Worm (Caenorhabditis elegans) whole organism, young adult: ENCODE measurements around the gene wah-1.

Source experiments
- B0019.2 ChIP-seq: fragments of 200-800 bp; sonication (Bioruptor generic); conservative IDR thresholded peaks from 2 replicates; pipeline ENCODE4 v1.3.6; 2022; ENCODE audit warnings: missing genetic modification reagents, missing genetic modification characterization, missing compliant biosample characterization
- B0035.1 ChIP-seq: sonication (generic microtip); optimal IDR thresholded peaks from 2 replicates; lab custom pipeline; 2016; ENCODE audit warnings: missing genetic modification characterization, mild to moderate bottlenecking, missing compliant biosample characterization, missing genotype, missing genetic modification reagents
- F33H1.4 ChIP-seq: fragments of 200-800 bp; sonication (Bioruptor generic); IDR thresholded peaks from 2 replicates; pipeline ENCODE4 v1.3.6; 2022; ENCODE audit warnings: missing genetic modification reagents, missing genetic modification characterization, missing compliant biosample characterization
- F55B11.4 ChIP-seq: sonication (generic microtip); optimal IDR thresholded peaks from 2 replicates; lab custom pipeline; 2016; ENCODE audit warnings: missing compliant biosample characterization, missing genetic modification characterization, borderline replicate concordance; ENCODE audit not compliant: insufficient read depth
- K12H6.12 ChIP-seq: fragments of 200-800 bp; sonication (Bioruptor generic); optimal IDR thresholded peaks from 2 replicates; lab custom pipeline; 2018; ENCODE audit warnings: mild to moderate bottlenecking, missing genetic modification characterization, missing compliant biosample characterization
- Y67H2A.10 ChIP-seq: fragments of 200-800 bp; sonication (Bioruptor generic); conservative IDR thresholded peaks from 2 replicates; pipeline ENCODE4 v1.3.6; 2022; ENCODE audit warnings: missing genetic modification reagents, missing genetic modification characterization, missing compliant biosample characterization
- attf-5 ChIP-seq: fragments of 200-800 bp; sonication (Bioruptor generic); optimal IDR thresholded peaks from 2 replicates; lab custom pipeline; 2018; ENCODE audit warnings: mild to moderate bottlenecking, missing genetic modification characterization, missing compliant biosample characterization
- cebp-1 ChIP-seq, 2 experiments: fragments of 200-800 bp in 1 of 2; sonication (Bioruptor generic) in 1 of 2; sonication (generic microtip) in 1 of 2; IDR thresholded peaks in 1 of 2; optimal IDR thresholded peaks in 1 of 2; 2 replicates each; pipeline versions ENCODE4 v1.3.6 to Lab custom; 2017 to 2022; ENCODE audit warnings: missing compliant biosample characterization in 2 of 2, missing genetic modification characterization in 2 of 2, mild to moderate bottlenecking in 1 of 2, missing genetic modification reagents in 1 of 2, moderate library complexity in 1 of 2
- ceh-40 ChIP-seq: fragments of 200-800 bp; sonication (Bioruptor generic); IDR thresholded peaks from 2 replicates; pipeline ENCODE4 v1.3.6; 2022; ENCODE audit warnings: missing genetic modification characterization, missing compliant biosample characterization
- ceh-79 ChIP-seq: sonication (generic microtip); optimal IDR thresholded peaks from 2 replicates; lab custom pipeline; 2017; ENCODE audit warnings: mild to moderate bottlenecking, missing genetic modification characterization, missing compliant biosample characterization
- ceh-91 ChIP-seq: fragments of 200-800 bp; sonication (Bioruptor generic); IDR thresholded peaks from 2 replicates; pipeline ENCODE4 v1.3.6; 2022; ENCODE audit warnings: missing genetic modification reagents, missing genetic modification characterization, missing compliant biosample characterization
- chd-7 ChIP-seq: sonication (generic microtip); optimal IDR thresholded peaks from 2 replicates; lab custom pipeline; 2016; ENCODE audit warnings: mild to moderate bottlenecking, missing genetic modification characterization, moderate library complexity, missing compliant biosample characterization
- dox-1 ChIP-seq: fragments of 200-800 bp; sonication (Bioruptor generic); IDR thresholded peaks from 2 replicates; pipeline ENCODE4 v1.3.6; 2022; ENCODE audit warnings: missing genetic modification reagents, missing genetic modification characterization, missing compliant biosample characterization
- dpl-1 ChIP-seq: fragments of 150-350 bp; optimal IDR thresholded peaks from 2 replicates; lab custom pipeline; 2014; ENCODE audit warnings: missing biosample characterization, missing genetic modification reagents, missing genetic modification characterization
- efl-1 ChIP-seq: fragments of 150-350 bp; optimal IDR thresholded peaks from 2 replicates; lab custom pipeline; 2014; ENCODE audit warnings: missing biosample characterization, missing genetic modification reagents, missing genetic modification characterization
- lin-26 ChIP-seq: fragments of 200-800 bp; sonication (Bioruptor generic); IDR thresholded peaks from 2 replicates; pipeline ENCODE4 v1.3.6; 2022; ENCODE audit warnings: missing genetic modification reagents, missing genetic modification characterization, missing compliant biosample characterization
- lir-1 ChIP-seq: fragments of 200-800 bp; sonication (Bioruptor generic); conservative IDR thresholded peaks from 2 replicates; pipeline ENCODE4 v1.3.6; 2022; ENCODE audit warnings: missing genetic modification reagents, missing genetic modification characterization, missing compliant biosample characterization
- lsl-1 ChIP-seq: fragments of 200-800 bp; sonication (Bioruptor generic); optimal IDR thresholded peaks from 2 replicates; lab custom pipeline; 2018; ENCODE audit warnings: mild to moderate bottlenecking, missing genetic modification characterization, moderate library complexity, missing compliant biosample characterization
- madf-3 ChIP-seq: fragments of 200-800 bp; sonication (Bioruptor generic); IDR thresholded peaks from 2 replicates; pipeline ENCODE4 v1.3.6; 2022; ENCODE audit warnings: missing genetic modification reagents, missing genetic modification characterization, missing compliant biosample characterization
- mcd-1 ChIP-seq: fragments of 200-800 bp; sonication (Bioruptor generic); IDR thresholded peaks from 2 replicates; pipeline ENCODE4 v1.3.6; 2022; ENCODE audit warnings: missing genetic modification reagents, missing genetic modification characterization, missing compliant biosample characterization
- nfyb-1 ChIP-seq: fragments of 200-800 bp; sonication (Bioruptor generic); IDR thresholded peaks from 2 replicates; pipeline ENCODE4 v1.3.6; 2022; ENCODE audit warnings: missing genetic modification reagents, missing genetic modification characterization, missing compliant biosample characterization
- nhr-80 ChIP-seq: sonication (generic microtip); optimal IDR thresholded peaks from 2 replicates; lab custom pipeline; 2016; ENCODE audit warnings: missing genetic modification characterization, missing compliant biosample characterization
- nhr-90 ChIP-seq: sonication (generic microtip); optimal IDR thresholded peaks from 2 replicates; lab custom pipeline; 2016; ENCODE audit warnings: missing genotype, mild to moderate bottlenecking, missing genetic modification characterization, missing compliant biosample characterization
- rcor-1 ChIP-seq: fragments of 200-800 bp; sonication (Bioruptor generic); IDR thresholded peaks from 2 replicates; pipeline ENCODE4 v1.3.6; 2022; ENCODE audit warnings: missing genetic modification reagents, missing genetic modification characterization, missing compliant biosample characterization
- rec-8 ChIP-seq, 2 experiments: sonication (generic microtip); optimal IDR thresholded peaks; 2 replicates each; lab custom pipeline; 2016; ENCODE audit warnings: mild to moderate bottlenecking in 2 of 2, missing genetic modification characterization in 2 of 2, missing genetic modification reagents in 2 of 2, missing genotype in 2 of 2, missing biosample characterization in 1 of 2, missing compliant biosample characterization in 1 of 2, moderate library complexity in 1 of 2
- repo-1 ChIP-seq: sonication (generic microtip); optimal IDR thresholded peaks from 2 replicates; lab custom pipeline; 2017; ENCODE audit warnings: mild to moderate bottlenecking, missing genetic modification characterization, missing compliant biosample characterization
- xnd-1 ChIP-seq: sonication (generic microtip); optimal IDR thresholded peaks from 2 replicates; lab custom pipeline; 2016; ENCODE audit warnings: missing genotype, missing genetic modification reagents, missing genetic modification characterization, missing compliant biosample characterization
- zfh-2 ChIP-seq: fragments of 200-800 bp; sonication (Bioruptor generic); conservative IDR thresholded peaks from 2 replicates; pipeline ENCODE4 v1.3.6; 2022; ENCODE audit warnings: missing genetic modification reagents, missing genetic modification characterization, missing compliant biosample characterization
- zim-3 ChIP-seq: sonication (generic microtip); optimal IDR thresholded peaks from 2 replicates; lab custom pipeline; 2017; ENCODE audit warnings: mild to moderate bottlenecking, missing genetic modification characterization, moderate library complexity, missing compliant biosample characterization
- ztf-25 ChIP-seq: fragments of 200-800 bp; sonication (Bioruptor generic); IDR thresholded peaks from 2 replicates; pipeline ENCODE4 v1.3.6; 2022; ENCODE audit warnings: missing genetic modification reagents, missing genetic modification characterization, missing compliant biosample characterization

wah-1 gene

ce11 chrIII:11946062-11946749, 43.8 kb upstream of the wah-1 start (continued):
- TF ChIP-seq B0035.1 (peak; percentile 59), zim-3 (tag; lab: Kevin White, UChicago) (peak; percentile 74), rcor-1 (peak; percentile 82), cebp-1 (GFP tag; IDR thresholded peaks at IDR 0.05; lab: Robert Waterston, UW) (no peak), cebp-1 (tag; optimal IDR thresholded peaks at IDR 0.05; lab: Kevin White, UChicago) (peak; percentile 55), F55B11.4 (tag; lab: Kevin White, UChicago) (no peak), ceh-91 (GFP tag; lab: Robert Waterston, UW) (peak; percentile 46; the same call in 1 of the 2 replicates), dpl-1 (GFP tag; lab: Kevin White, UChicago) (peak; percentile 31), nfyb-1 (GFP tag; lab: Robert Waterston, UW) (peak; percentile 71; the same call in 1 of the 2 replicates), lin-26 (GFP tag; lab: Robert Waterston, UW) (no peak)

- TF ChIP-seq nhr-90 (tag; lab: Kevin White, UChicago) = no peak
- TF ChIP-seq zfh-2 (GFP tag; lab: Robert Waterston, UW) = no peak
- no peak for TF ChIP-seq rec-8 (tag; optimal IDR thresholded peaks at IDR 0.05; lab: Kevin White, UChicago)
Observed at ce11 chrIII:11946973-11947372, 43.0 kb upstream of the wah-1 start, which contains the start of gene Y56A3A.7. Gene Y56A3A.7, minus strand, starts transcription at chrIII:11947019.

DNA sequence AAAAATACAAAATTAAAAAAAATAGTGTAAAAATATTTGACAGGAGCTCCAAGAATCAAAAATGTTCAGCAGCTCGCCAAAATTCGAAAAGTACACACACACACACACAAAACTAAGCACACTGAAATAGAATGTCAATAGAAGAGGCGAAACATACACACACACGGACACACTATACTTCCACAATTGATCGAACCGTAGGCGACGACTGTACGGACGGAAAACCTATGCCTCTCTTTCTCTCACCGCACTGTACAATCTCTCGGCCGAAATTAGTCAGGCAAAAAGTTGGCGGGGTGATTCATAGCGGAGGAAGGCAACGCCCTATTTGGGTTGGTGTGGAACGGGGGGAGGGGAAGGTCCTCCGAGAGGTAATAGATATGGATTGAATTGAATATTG, 42.4 kb upstream of the wah-1 start:
- TF ChIP-seq zfh-2 (GFP tag; lab: Robert Waterston, UW) (0 out of 2 replicates have a peak, but pooled peaks have one; percentile 22), cebp-1 (GFP tag; IDR thresholded peaks at IDR 0.05; lab: Robert Waterston, UW) (no peak), cebp-1 (tag; optimal IDR thresholded peaks at IDR 0.05; lab: Kevin White, UChicago) (peak; percentile 24), mcd-1 (GFP tag; lab: Robert Waterston, UW) (no peak), ztf-25 (GFP tag; lab: Robert Waterston, UW) (no peak), dox-1 (peak; percentile 53; the same call in 1 of the 2 replicates), B0035.1 (no peak), nhr-80 (tag; lab: Kevin White, UChicago) (peak; percentile 86), B0019.2 (GFP tag; lab: Robert Waterston, UW) (no peak), attf-5 (GFP tag; lab: Kevin White, UChicago) (peak; percentile 50), chd-7 (no peak), efl-1 (GFP tag; lab: Kevin White, UChicago) (no peak), lir-1 (GFP tag; lab: Robert Waterston, UW) (no peak)

- TF ChIP-seq ceh-79 (tag; lab: Kevin White, UChicago) = no peak
- no peak for TF ChIP-seq rcor-1
- TF ChIP-seq Y67H2A.10 (GFP tag; lab: Robert Waterston, UW) = no peak
- no peak for TF ChIP-seq xnd-1 (tag; lab: Kevin White, UChicago)
- no peak for TF ChIP-seq ceh-40
- TF ChIP-seq repo-1 (tag; lab: Kevin White, UChicago) = no peak
- TF ChIP-seq, all 124 proteins: peak for 0
Observed at ce11 chrIII:11948437-11948836, 41.5 kb upstream of the wah-1 start.

- TF ChIP-seq lsl-1 (GFP tag; lab: Kevin White, UChicago) = peak; percentile 65
- TF ChIP-seq nhr-80 (tag; lab: Kevin White, UChicago) = peak; percentile 22
- TF ChIP-seq madf-3 (GFP tag; lab: Robert Waterston, UW) = no peak
- TF ChIP-seq K12H6.12 (tag; lab: Kevin White, UChicago) = no peak
- peak; percentile 10; the same call in 1 of the 2 replicates for TF ChIP-seq F33H1.4 (GFP tag; lab: Robert Waterston, UW)
- no peak for TF ChIP-seq cebp-1 (GFP tag; IDR thresholded peaks at IDR 0.05; lab: Robert Waterston, UW)
- TF ChIP-seq cebp-1 (tag; optimal IDR thresholded peaks at IDR 0.05; lab: Kevin White, UChicago) = peak; percentile 6
Observed at ce11 chrIII:11949276-11949879, 40.6 kb upstream of the wah-1 start.
